Fruit fly (Drosophila melanogaster): ENCODE measurements around the gene Cyp313a3.

DNA sequence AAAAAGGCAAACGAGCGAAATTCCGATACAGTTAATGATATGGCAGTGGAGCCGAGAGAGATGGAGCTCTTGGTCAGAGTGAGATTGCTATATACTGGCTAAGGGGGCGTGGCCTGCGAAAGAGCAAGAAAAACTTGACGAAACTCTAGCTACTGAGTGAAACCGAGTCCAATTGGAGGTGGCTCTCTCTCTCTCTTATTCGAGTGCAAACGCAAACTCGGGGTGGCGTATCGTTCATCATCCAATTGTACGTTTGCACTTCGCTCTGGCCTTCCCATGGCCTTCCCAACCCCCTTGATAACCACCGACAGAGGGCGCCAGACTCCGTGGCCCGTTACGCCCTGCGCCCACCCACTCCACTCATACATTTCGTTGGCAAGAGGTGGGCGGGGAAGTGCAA is 40.0 kb upstream of the Cyp313a3 start:
- TF ChIP-seq CTCF (optimal IDR thresholded peaks at IDR 0.05), result peak; percentile 89 to 97
- peak; percentile 63 for TF ChIP-seq CG8478 (optimal IDR thresholded peaks at IDR 0.05)
